Worm (Caenorhabditis elegans): ENCODE data around the gene gon-1.

gon-1 gene

DNA sequence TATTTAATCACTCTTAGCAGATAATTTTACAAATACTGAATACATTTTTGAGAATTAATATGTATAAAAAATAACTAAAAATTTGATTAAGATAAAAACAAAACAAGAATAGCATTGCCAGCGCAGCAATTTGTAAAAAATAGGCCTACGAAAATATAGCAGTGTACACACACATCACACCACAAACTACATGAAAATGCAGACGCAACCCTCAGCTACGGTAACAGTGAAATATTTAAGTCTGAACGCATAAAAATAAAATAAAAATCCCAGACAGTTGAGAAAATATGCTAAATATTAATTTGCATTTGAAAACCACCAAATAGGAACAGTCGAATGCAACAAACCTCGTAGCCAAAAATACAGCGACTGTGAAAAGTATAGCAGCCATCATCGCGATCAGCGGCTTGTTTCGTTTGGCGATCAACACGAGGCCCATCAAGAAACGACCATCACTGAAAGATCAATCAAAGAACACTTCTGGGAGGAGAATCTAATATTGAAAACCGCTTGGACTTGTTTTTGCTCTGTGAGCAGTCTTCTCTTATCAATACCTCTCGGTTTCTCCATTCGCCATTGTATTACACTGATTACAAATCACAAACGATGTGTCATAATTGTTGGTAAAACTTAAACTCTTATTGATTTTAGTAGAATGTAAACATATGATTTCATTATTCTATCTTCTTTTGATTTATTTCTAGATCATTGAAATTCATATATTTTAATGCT, 45.4 kb upstream of the gon-1 start, which contains the start of gene pyp-1 (continued):
- TF ChIP-seq pbrm-1 (GFP tag; IDR thresholded peaks at IDR 0.05) (0 out of 2 replicates have a peak, but pooled peaks have one; percentile 10), cebp-1 (GFP tag; IDR thresholded peaks at IDR 0.05) (no peak), cebp-1 (tag; optimal IDR thresholded peaks at IDR 0.05) (peak; percentile 31), hlh-26 (GFP tag; conservative IDR thresholded peaks at IDR 0.05) (no peak)

ce11 chrIV:9994895-9995394, 41.7 kb upstream of the gon-1 start, which contains the start of gene uba-1:
Gene uba-1, minus strand, starts transcription at chrIV:9994945.
- TF ChIP-seq cebp-2 (GFP tag; IDR thresholded peaks at IDR 0.05) (no peak), aptf-3 (GFP tag; IDR thresholded peaks at IDR 0.05) (no peak), ceh-27 (GFP tag; optimal IDR thresholded peaks at IDR 0.05) (peak; percentile 46), F39B2.1 (GFP tag; IDR thresholded peaks at IDR 0.05) (no peak), F52B5.7 (tag; optimal IDR thresholded peaks at IDR 0.05) (peak; percentile 35), Y56A3A.18 (GFP tag; IDR thresholded peaks at IDR 0.05) (no peak; the same call in 1 of the 2 replicates), ets-4 (GFP tag; optimal IDR thresholded peaks at IDR 0.05) (no peak), lsl-1 (GFP tag; optimal IDR thresholded peaks at IDR 0.05) (peak; percentile 70), efl-1 (GFP tag; optimal IDR thresholded peaks at IDR 0.05) (peak; percentile 94), akir-1 (GFP tag; optimal IDR thresholded peaks at IDR 0.05) (no peak), unc-130 (GFP tag; optimal IDR thresholded peaks at IDR 0.05) (peak; percentile 55), zim-3 (tag; optimal IDR thresholded peaks at IDR 0.05) (no peak), bed-1 (GFP tag; IDR thresholded peaks at IDR 0.05) (no peak), egl-44 (GFP tag; IDR thresholded peaks at IDR 0.05) (no peak), B0035.1 (tag; optimal IDR thresholded peaks at IDR 0.05) (no peak), B0261.1 (tag; optimal IDR thresholded peaks at IDR 0.05) (no peak), rcor-1 (GFP tag; IDR thresholded peaks at IDR 0.05) (0 out of 2 replicates have a peak, but pooled peaks have one; percentile 6), hlh-12 (tag; optimal IDR thresholded peaks at IDR 0.05) (no peak), chd-7 (tag; optimal IDR thresholded peaks at IDR 0.05) (peak; percentile 35), dpl-1 (GFP tag; optimal IDR thresholded peaks at IDR 0.05) (peak; percentile 79), ceh-91 (GFP tag; IDR thresholded peaks at IDR 0.05) (peak; percentile 73; the same call in 1 of the 2 replicates), cebp-1 (GFP tag; IDR thresholded peaks at IDR 0.05) (peak; percentile 49; the same call in 1 of the 2 replicates), cebp-1 (tag; optimal IDR thresholded peaks at IDR 0.05) (peak; percentile 94), F37B4.10 (GFP tag; IDR thresholded peaks at IDR 0.05) (no peak), attf-5 (GFP tag; optimal IDR thresholded peaks at IDR 0.05) (peak; percentile 45), somi-1 (GFP tag; optimal IDR thresholded peaks at IDR 0.05) (no peak), Y79H2A.3 (GFP tag; conservative IDR thresholded peaks at IDR 0.05) (no peak), mcd-1 (GFP tag; IDR thresholded peaks at IDR 0.05) (peak; percentile 58; the same call in 1 of the 2 replicates), ekl-4 (GFP tag; IDR thresholded peaks at IDR 0.05) (peak; percentile 71; the same call in 1 of the 2 replicates), repo-1 (tag; optimal IDR thresholded peaks at IDR 0.05) (peak; percentile 84), hmg-20 (GFP tag; IDR thresholded peaks at IDR 0.05) (no peak), zfh-2 (GFP tag; conservative IDR thresholded peaks at IDR 0.05) (no peak), pha-4 (tag; optimal IDR thresholded peaks at IDR 0.05) (no peak), F22D6.2 (tag; optimal IDR thresholded peaks at IDR 0.05) (no peak), ZK185.1 (tag; optimal IDR thresholded peaks at IDR 0.05; ENCODE audit: poor library complexity, severe bottlenecking) (peak; percentile 87), nhr-90 (tag; optimal IDR thresholded peaks at IDR 0.05) (peak; percentile 13), rec-8 (tag; optimal IDR thresholded peaks at IDR 0.05) (peak in 1 of 2 experiments; percentile 27), nhr-179 (tag; optimal IDR thresholded peaks at IDR 0.05) (no peak), ztf-6 (GFP tag; IDR thresholded peaks at IDR 0.05) (no peak), F33H1.4 (GFP tag; IDR thresholded peaks at IDR 0.05) (peak; percentile 67), ztf-28 (GFP tag; IDR thresholded peaks at IDR 0.05) (no peak), lin-54 (GFP tag; optimal IDR thresholded peaks at IDR 0.05) (peak; percentile 79), nfya-2 (GFP tag; IDR thresholded peaks at IDR 0.05) (no peak), ceh-58 (GFP tag; IDR thresholded peaks at IDR 0.05) (no peak)
